Comparison of ENCODE assay signal across 6 worm cellular contexts in genomic region chrIV:13701472-13701871, ce11.
TF ChIP-seq lines count a peak whose summit lies in the region.

No protein-coding gene starts in this region.

TF ChIP-seq in whole organism, L1 larva, 84 proteins besides CTCF, POLR2A, EP300 and RAD21:
- TF ChIP-seq efl-1 (optimal IDR thresholded peaks at IDR 0.05; lab: Kevin White, UChicago), result no peak
- TF ChIP-seq efl-1 (GFP tag; optimal IDR thresholded peaks at IDR 0.05 in 1 of 2; lab: Kevin White, UChicago), result peak in 1 of 2 experiments; percentile 10
- TF ChIP-seq dsc-1 (tag; optimal IDR thresholded peaks at IDR 0.05; lab: Kevin White, UChicago), result no peak
- TF ChIP-seq egl-13 (tag; optimal IDR thresholded peaks at IDR 0.05; lab: Kevin White, UChicago), result no peak
- peak; percentile 3 for TF ChIP-seq nhr-90 (tag; optimal IDR thresholded peaks at IDR 0.05; lab: Kevin White, UChicago; ENCODE audit: poor library complexity)
- TF ChIP-seq sox-4 (tag; optimal IDR thresholded peaks at IDR 0.05; lab: Kevin White, UChicago), result no peak
- no peak for TF ChIP-seq nhr-47 (tag; optimal IDR thresholded peaks at IDR 0.05; lab: Kevin White, UChicago)
- TF ChIP-seq lin-35 (GFP tag; optimal IDR thresholded peaks at IDR 0.05; lab: Kevin White, UChicago), result peak in 1 of 2 experiments; percentile 12

TF ChIP-seq in whole organism, L2 larva, 48 proteins besides CTCF, POLR2A, EP300 and RAD21:
- peak; percentile 27 for TF ChIP-seq nhr-129 (tag; optimal IDR thresholded peaks at IDR 0.05; lab: Kevin White, UChicago)
- TF ChIP-seq gmeb-1 (tag; optimal IDR thresholded peaks at IDR 0.05; lab: Kevin White, UChicago), result no peak
TF ChIP-seq in whole organism, L2 larva: peak in this region for 1.

TF ChIP-seq in whole organism, L3 larva, 47 proteins besides CTCF, POLR2A, EP300 and RAD21:
- peak; percentile 50 for TF ChIP-seq snpc-4 (tag; optimal IDR thresholded peaks at IDR 0.05; lab: Kevin White, UChicago)
- TF ChIP-seq pqm-1 (tag; optimal IDR thresholded peaks at IDR 0.05; lab: Kevin White, UChicago), result no peak
- no peak for TF ChIP-seq elt-3 (tag; optimal IDR thresholded peaks at IDR 0.05; lab: Kevin White, UChicago)
- no peak for TF ChIP-seq ztf-4 (tag; optimal IDR thresholded peaks at IDR 0.05; lab: Kevin White, UChicago)
- no peak for TF ChIP-seq hmg-11 (tag; optimal IDR thresholded peaks at IDR 0.05; lab: Kevin White, UChicago)
- no peak for TF ChIP-seq ceh-82 (tag; optimal IDR thresholded peaks at IDR 0.05; lab: Kevin White, UChicago)
- peak; percentile 3 for TF ChIP-seq nhr-43 (tag; optimal IDR thresholded peaks at IDR 0.05; lab: Kevin White, UChicago; ENCODE audit: poor library complexity, severe bottlenecking)

TF ChIP-seq in whole organism, L4 larva, 104 proteins besides CTCF, POLR2A, EP300 and RAD21 (continues in another document):
- peak; percentile 77 for TF ChIP-seq aha-1 (tag; lab: Kevin White, UChicago)
- TF ChIP-seq zfp-3 (GFP tag; conservative IDR thresholded peaks at IDR 0.05; lab: Robert Waterston, UW), result 0 out of 2 replicates have a peak, but pooled peaks have one; percentile 11
- TF ChIP-seq Y5F2A.4 (GFP tag; optimal IDR thresholded peaks at IDR 0.05; lab: Kevin White, UChicago), result peak; percentile 42
- TF ChIP-seq mes-2 (tag; optimal IDR thresholded peaks at IDR 0.05; lab: Kevin White, UChicago; ENCODE audit: poor library complexity, severe bottlenecking), result peak; percentile 34
- 0 out of 2 replicates have a peak, but pooled peaks have one; percentile 49 for TF ChIP-seq madf-9 (GFP tag; conservative IDR thresholded peaks at IDR 0.05; lab: Robert Waterston, UW)
- peak; percentile 63; the same call in 1 of the 2 replicates for TF ChIP-seq vab-7 (GFP tag; IDR thresholded peaks at IDR 0.05; lab: Robert Waterston, UW)
- TF ChIP-seq fos-1 (tag; optimal IDR thresholded peaks at IDR 0.05; lab: Kevin White, UChicago), result no peak
- TF ChIP-seq hif-1 (tag; optimal IDR thresholded peaks at IDR 0.05; lab: Kevin White, UChicago), result no peak
- TF ChIP-seq snpc-1.2 (GFP tag; IDR thresholded peaks at IDR 0.05; lab: Robert Waterston, UW), result peak; percentile 96
- no peak for TF ChIP-seq hlh-30 (tag; optimal IDR thresholded peaks at IDR 0.05; lab: Kevin White, UChicago; ENCODE audit: insufficient read depth)
- no peak for TF ChIP-seq F49E8.2 (tag; optimal IDR thresholded peaks at IDR 0.05; lab: Kevin White, UChicago; ENCODE audit: borderline replicate concordance)
- no peak for TF ChIP-seq ceh-28 (tag; optimal IDR thresholded peaks at IDR 0.05; lab: Kevin White, UChicago)
- TF ChIP-seq Y48G9A.11 (GFP tag; IDR thresholded peaks at IDR 0.05; lab: Robert Waterston, UW), result 0 out of 2 replicates have a peak, but pooled peaks have one; percentile 55
- peak; percentile 74; the same call in 1 of the 2 replicates for TF ChIP-seq dmd-8 (GFP tag; IDR thresholded peaks at IDR 0.05; lab: Robert Waterston, UW)
- TF ChIP-seq daf-16 (GFP tag; optimal IDR thresholded peaks at IDR 0.05; lab: Kevin White, UChicago), result peak in 1 of 2 experiments; percentile 58
- TF ChIP-seq daf-16 (tag; optimal IDR thresholded peaks at IDR 0.05; lab: Kevin White, UChicago), result peak; percentile 23
- peak; percentile 86 for TF ChIP-seq lim-7 (GFP tag; IDR thresholded peaks at IDR 0.05; lab: Robert Waterston, UW)
- peak; percentile 26 to 45; a peak in 1 of 4 replicates for TF ChIP-seq madf-5 (GFP tag; IDR thresholded peaks at IDR 0.05; lab: Robert Waterston, UW)
- peak; percentile 54 for TF ChIP-seq ztf-7 (tag; optimal IDR thresholded peaks at IDR 0.05; lab: Kevin White, UChicago)
- 0 out of 2 replicates have a peak, but pooled peaks have one; percentile 58 for TF ChIP-seq F44E2.7 (GFP tag; IDR thresholded peaks at IDR 0.05; lab: Robert Waterston, UW)
- peak; percentile 2 for TF ChIP-seq mxl-3 (GFP tag; optimal IDR thresholded peaks at IDR 0.05; lab: Kevin White, UChicago)
- TF ChIP-seq ztf-11 (tag; optimal IDR thresholded peaks at IDR 0.05; lab: Kevin White, UChicago), result no peak

TF ChIP-seq in whole organism, mixed stage, embryonic, 35 proteins besides CTCF, POLR2A, EP300 and RAD21:
- TF ChIP-seq cnd-1 (tag; optimal IDR thresholded peaks at IDR 0.05; lab: Kevin White, UChicago) (peak; percentile 6), elt-1 (tag; optimal IDR thresholded peaks at IDR 0.05; lab: Kevin White, UChicago; ENCODE audit: borderline replicate concordance, insufficient read depth) (no peak)
TF ChIP-seq in whole organism, mixed stage, embryonic: peak in this region for 1.

TF ChIP-seq in whole organism, young adult, 124 proteins besides CTCF, POLR2A, EP300 and RAD21 (continues in another document):
- TF ChIP-seq attf-5 (GFP tag; optimal IDR thresholded peaks at IDR 0.05; lab: Kevin White, UChicago) (peak; percentile 27), zim-3 (tag; optimal IDR thresholded peaks at IDR 0.05; lab: Kevin White, UChicago) (peak; percentile 31), ceh-100 (GFP tag; IDR thresholded peaks at IDR 0.05; lab: Robert Waterston, UW) (no peak), ceh-27 (GFP tag; optimal IDR thresholded peaks at IDR 0.05; lab: Kevin White, UChicago) (peak; percentile 20), snpc-1.3 (tag; optimal IDR thresholded peaks at IDR 0.05; lab: Kevin White, UChicago; ENCODE audit: insufficient read depth) (peak; percentile 86), B0261.1 (tag; optimal IDR thresholded peaks at IDR 0.05; lab: Kevin White, UChicago) (peak; percentile 79), nhr-27 (tag; optimal IDR thresholded peaks at IDR 0.05; lab: Kevin White, UChicago) (no peak), tlf-1 (GFP tag; optimal IDR thresholded peaks at IDR 0.05; lab: Kevin White, UChicago) (no peak), tbp1 (GFP tag; optimal IDR thresholded peaks at IDR 0.05; lab: Kevin White, UChicago) (peak; percentile 96), nfya-1 (tag; optimal IDR thresholded peaks at IDR 0.05; lab: Kevin White, UChicago; ENCODE audit: borderline replicate concordance, insufficient read depth) (no peak), lin-26 (GFP tag; IDR thresholded peaks at IDR 0.05; lab: Robert Waterston, UW) (peak; percentile 82), F52B5.7 (tag; optimal IDR thresholded peaks at IDR 0.05; lab: Kevin White, UChicago) (peak; percentile 47), pbrm-1 (GFP tag; IDR thresholded peaks at IDR 0.05; lab: Robert Waterston, UW) (0 out of 2 replicates have a peak, but pooled peaks have one; percentile 37), mes-4 (tag; optimal IDR thresholded peaks at IDR 0.05; lab: Kevin White, UChicago) (peak; percentile 7), snpc-3.4 (tag; optimal IDR thresholded peaks at IDR 0.05; lab: Kevin White, UChicago) (peak; percentile 60), hmg-1.2 (GFP tag; IDR thresholded peaks at IDR 0.05; lab: Robert Waterston, UW) (peak; percentile 52), dpff-1 (tag; optimal IDR thresholded peaks at IDR 0.05; lab: Kevin White, UChicago) (no peak), F57C9.4 (tag; optimal IDR thresholded peaks at IDR 0.05; lab: Kevin White, UChicago) (no peak), madf-10 (tag; optimal IDR thresholded peaks at IDR 0.05; lab: Kevin White, UChicago) (peak; percentile 50), efl-1 (GFP tag; optimal IDR thresholded peaks at IDR 0.05; lab: Kevin White, UChicago) (peak; percentile 2), lir-1 (GFP tag; conservative IDR thresholded peaks at IDR 0.05; lab: Robert Waterston, UW) (0 out of 2 replicates have a peak, but pooled peaks have one; percentile 28), snpc-4 (GFP tag; optimal IDR thresholded peaks at IDR 0.05; lab: Kevin White, UChicago) (peak; percentile 86), snpc-4 (tag; optimal IDR thresholded peaks at IDR 0.05; lab: Kevin White, UChicago) (peak; percentile 4 to 96 (median 92)), Y56A3A.18 (GFP tag; IDR thresholded peaks at IDR 0.05; lab: Robert Waterston, UW) (0 out of 2 replicates have a peak, but pooled peaks have one; percentile 14), mxl-1 (tag; optimal IDR thresholded peaks at IDR 0.05; lab: Kevin White, UChicago) (peak; percentile 9), lsl-1 (GFP tag; optimal IDR thresholded peaks at IDR 0.05; lab: Kevin White, UChicago) (peak; percentile 30), K12H6.12 (tag; optimal IDR thresholded peaks at IDR 0.05; lab: Kevin White, UChicago) (no peak), ceh-40 (GFP tag; IDR thresholded peaks at IDR 0.05; lab: Robert Waterston, UW) (0 out of 2 replicates have a peak, but pooled peaks have one; percentile 21), F33H1.4 (GFP tag; IDR thresholded peaks at IDR 0.05; lab: Robert Waterston, UW) (0 out of 2 replicates have a peak, but pooled peaks have one; percentile 12), nhr-90 (tag; optimal IDR thresholded peaks at IDR 0.05; lab: Kevin White, UChicago) (peak; percentile 65), sptf-2 (GFP tag; optimal IDR thresholded peaks at IDR 0.05; lab: Kevin White, UChicago) (no peak), F23B12.7 (tag; optimal IDR thresholded peaks at IDR 0.05; lab: Kevin White, UChicago; ENCODE audit: insufficient read depth) (peak; percentile 34), him-1 (tag; optimal IDR thresholded peaks at IDR 0.05; lab: Kevin White, UChicago) (peak; percentile 66), ama-1 (optimal IDR thresholded peaks at IDR 0.05; lab: Kevin White, UChicago) (no peak), ama-1 (GFP tag; optimal IDR thresholded peaks at IDR 0.05; lab: Kevin White, UChicago) (peak; percentile 57 to 92), attf-6 (GFP tag; IDR thresholded peaks at IDR 0.05; lab: Robert Waterston, UW) (peak; percentile 95), dox-1 (GFP tag; IDR thresholded peaks at IDR 0.05; lab: Robert Waterston, UW) (0 out of 2 replicates have a peak, but pooled peaks have one; percentile 16), rec-8 (tag; optimal IDR thresholded peaks at IDR 0.05; lab: Kevin White, UChicago) (peak; percentile 33 to 66), ZK185.1 (tag; optimal IDR thresholded peaks at IDR 0.05; lab: Kevin White, UChicago; ENCODE audit: poor library complexity, severe bottlenecking) (peak; percentile 74), aptf-2 (GFP tag; conservative IDR thresholded peaks at IDR 0.05; lab: Robert Waterston, UW) (no peak), chd-7 (tag; optimal IDR thresholded peaks at IDR 0.05; lab: Kevin White, UChicago) (peak; percentile 64), lin-54 (GFP tag; optimal IDR thresholded peaks at IDR 0.05; lab: Kevin White, UChicago) (peak; percentile 26), F49E8.2 (tag; optimal IDR thresholded peaks at IDR 0.05; lab: Kevin White, UChicago; ENCODE audit: insufficient read depth) (peak; percentile 60), aptf-3 (GFP tag; IDR thresholded peaks at IDR 0.05; lab: Robert Waterston, UW) (no peak), ztf-18 (tag; optimal IDR thresholded peaks at IDR 0.05; lab: Kevin White, UChicago) (peak; percentile 81), ztf-22 (GFP tag; optimal IDR thresholded peaks at IDR 0.05; lab: Kevin White, UChicago) (peak; percentile 31), athp-1 (tag; optimal IDR thresholded peaks at IDR 0.05; lab: Kevin White, UChicago) (peak; percentile 80)
